Fruit fly (Drosophila melanogaster): Measurements from ENCODE around the gene CG6885.

The CG6885 gene

DNA sequence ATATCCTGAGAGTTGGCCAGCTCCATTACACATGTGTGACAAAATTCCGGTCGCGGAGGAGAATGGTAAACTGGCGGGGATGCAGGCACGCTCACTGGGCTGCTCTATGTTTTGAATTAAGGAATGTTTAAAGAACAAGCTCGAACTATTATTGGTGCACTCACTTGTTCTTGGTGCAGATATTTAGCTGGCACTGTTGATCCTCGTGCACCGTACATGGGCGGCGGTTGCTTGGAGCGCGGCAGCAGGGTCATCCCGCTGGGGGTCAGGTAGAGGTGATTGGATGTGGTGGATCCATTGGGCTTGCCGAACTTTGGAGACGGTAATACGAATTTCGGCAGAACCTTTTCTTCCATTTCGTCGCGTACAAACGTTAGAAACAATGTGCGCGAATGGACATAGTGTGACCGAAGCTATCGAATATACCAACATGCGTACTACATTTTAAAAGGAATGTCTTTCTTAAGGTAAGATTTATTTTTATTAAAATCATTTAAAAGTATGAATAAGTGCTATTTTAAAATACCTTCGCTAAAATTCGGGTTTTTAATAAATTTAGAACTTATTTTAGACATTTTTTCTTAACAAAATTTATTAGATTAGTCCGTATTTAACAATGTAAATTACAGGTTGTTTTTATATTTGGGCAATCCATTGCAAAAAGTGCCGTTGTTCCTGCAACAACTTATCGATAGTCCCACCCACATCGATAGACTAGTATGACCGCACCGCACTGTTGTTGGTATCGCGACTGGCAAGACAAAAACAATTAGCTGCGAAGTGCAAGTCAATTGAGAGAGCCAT, 3.9 kb downstream of the CG6885 start, which contains the start of the genes Nufip and Atg3 (continued):
- TF ChIP-seq Vsx1 (GFP tag; optimal IDR thresholded peaks at IDR 0.05) (peak; percentile 65), NC2α (GFP tag; optimal IDR thresholded peaks at IDR 0.05) (no peak), Blimp-1 (GFP tag; optimal IDR thresholded peaks at IDR 0.05) (no peak), CG11696 (GFP tag; IDR thresholded peaks at IDR 0.05) (no peak), CG14710 (tag; optimal IDR thresholded peaks at IDR 0.05) (peak; percentile 69), CG10543 (GFP tag; optimal IDR thresholded peaks at IDR 0.05) (peak; percentile 18), HmgD (GFP tag; optimal IDR thresholded peaks at IDR 0.05) (no peak), gcm2 (GFP tag; optimal IDR thresholded peaks at IDR 0.05) (no peak), twi (tag; optimal IDR thresholded peaks at IDR 0.05) (no peak), nerfin-2 (GFP tag; IDR thresholded peaks at IDR 0.05; ENCODE audit: partially characterized antibody) (no peak), CG11398 (GFP tag; optimal IDR thresholded peaks at IDR 0.05) (no peak), CG12236 (GFP tag; optimal IDR thresholded peaks at IDR 0.05) (no peak), Myb (GFP tag; optimal IDR thresholded peaks at IDR 0.05) (peak; percentile 20), hbn (GFP tag; IDR thresholded peaks at IDR 0.05; ENCODE audit: partially characterized antibody) (peak; percentile 75), CG1602 (GFP tag; optimal IDR thresholded peaks at IDR 0.05) (peak; percentile 25), crol (GFP tag; IDR thresholded peaks at IDR 0.05) (no peak), CG8281 (tag; optimal IDR thresholded peaks at IDR 0.05) (no peak), Lhr (GFP tag; optimal IDR thresholded peaks at IDR 0.05) (peak; percentile 34)

- no peak for TF ChIP-seq crp (GFP tag; optimal IDR thresholded peaks at IDR 0.05)
- no peak for TF ChIP-seq wor (GFP tag; IDR thresholded peaks at IDR 0.05)
- no peak for TF ChIP-seq dati (GFP tag; IDR thresholded peaks at IDR 0.05)
- TF ChIP-seq D (optimal IDR thresholded peaks at IDR 0.05) = no peak
- no peak for TF ChIP-seq D (GFP tag; optimal IDR thresholded peaks at IDR 0.05)
- no peak for TF ChIP-seq CG2875 (GFP tag; optimal IDR thresholded peaks at IDR 0.05)
- TF ChIP-seq sens (GFP tag) = peak; percentile 24
- no peak for TF ChIP-seq zen (tag; optimal IDR thresholded peaks at IDR 0.05)
- TF ChIP-seq CG16779 (GFP tag; IDR thresholded peaks at IDR 0.05) = no peak
- no peak for TF ChIP-seq CG10209 (GFP tag; optimal IDR thresholded peaks at IDR 0.05)
- TF ChIP-seq CG8290 (GFP tag; optimal IDR thresholded peaks at IDR 0.05) = no peak
- no peak for TF ChIP-seq CG8290 (tag; optimal IDR thresholded peaks at IDR 0.05)
- TF ChIP-seq Jarid2 (GFP tag; optimal IDR thresholded peaks at IDR 0.05) = no peak
- no peak for TF ChIP-seq lola (GFP tag; optimal IDR thresholded peaks at IDR 0.05)
- no peak for TF ChIP-seq gcm (GFP tag; optimal IDR thresholded peaks at IDR 0.05)
- no peak for TF ChIP-seq Ptx1 (GFP tag; IDR thresholded peaks at IDR 0.05)
- TF ChIP-seq sob (GFP tag; IDR thresholded peaks at IDR 0.05) = 0 out of 2 replicates have a peak, but pooled peaks have one; percentile 46
- no peak for TF ChIP-seq NC2α (GFP tag; optimal IDR thresholded peaks at IDR 0.05)
- peak; percentile 55 for TF ChIP-seq CG8478 (optimal IDR thresholded peaks at IDR 0.05)
- no peak for TF ChIP-seq Doc2 (GFP tag; IDR thresholded peaks at IDR 0.05)
- 0 out of 2 replicates have a peak, but pooled peaks have one; percentile 29 for TF ChIP-seq CG3847 (GFP tag; IDR thresholded peaks at IDR 0.05)
- TF ChIP-seq CG30403 (GFP tag; optimal IDR thresholded peaks at IDR 0.05) = no peak
- no peak for TF ChIP-seq pum (GFP tag; optimal IDR thresholded peaks at IDR 0.05)
- no peak for TF ChIP-seq Bteb2 (GFP tag; optimal IDR thresholded peaks at IDR 0.05)
- TF ChIP-seq cato (GFP tag; optimal IDR thresholded peaks at IDR 0.05; ENCODE audit: borderline replicate concordance) = no peak
- TF ChIP-seq abd-A (tag; optimal IDR thresholded peaks at IDR 0.05) = no peak
- TF ChIP-seq gcm2 (GFP tag; optimal IDR thresholded peaks at IDR 0.05) = no peak
- TF ChIP-seq gro (GFP tag; optimal IDR thresholded peaks at IDR 0.05) = no peak
- no peak for TF ChIP-seq Eip74EF (GFP tag; optimal IDR thresholded peaks at IDR 0.05)
- TF ChIP-seq Med (GFP tag) = peak; percentile 54
- TF ChIP-seq CG2202 (tag; optimal IDR thresholded peaks at IDR 0.05) = no peak
- no peak for TF ChIP-seq prd (optimal IDR thresholded peaks at IDR 0.05)
- TF ChIP-seq prd (GFP tag; IDR thresholded peaks at IDR 0.05) = no peak
- 0 out of 2 replicates have a peak, but pooled peaks have one; percentile 19 for TF ChIP-seq vvl (GFP tag; IDR thresholded peaks at IDR 0.05)
These were observed 5.5 kb downstream of the CG6885 start for dm6 chr3L:18749807-18750206.

All from whole organism, embryonic.